Fruit fly (Drosophila melanogaster): ENCODE results near the gene tst.

DNA sequence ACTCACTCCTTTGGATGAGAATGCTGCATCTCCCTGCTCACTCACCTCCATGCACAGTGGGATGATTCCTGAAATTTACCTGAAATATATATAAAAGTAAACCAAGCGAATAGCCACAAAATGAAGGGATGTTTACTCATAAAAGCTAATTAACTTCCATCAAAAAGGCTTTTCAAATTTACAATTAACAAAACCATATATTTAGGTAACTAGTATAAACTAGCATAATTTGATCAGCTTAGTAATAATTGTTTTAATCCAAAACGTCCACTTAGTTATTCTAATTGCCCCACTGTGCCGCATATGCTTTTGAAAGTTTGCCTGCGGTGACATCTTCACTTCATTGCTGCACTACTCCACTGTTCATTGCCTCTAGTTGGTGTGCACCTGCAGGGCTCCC is 11.3 kb upstream of the tst start:
- TF ChIP-seq ttk (optimal IDR thresholded peaks at IDR 0.05), result no peak
- TF ChIP-seq Sin3A (optimal IDR thresholded peaks at IDR 0.05), result no peak

Measured in Kc167 (cell line).